Fruit fly (Drosophila melanogaster): ENCODE data around the gene CG3815.

CG3815 gene

DNA sequence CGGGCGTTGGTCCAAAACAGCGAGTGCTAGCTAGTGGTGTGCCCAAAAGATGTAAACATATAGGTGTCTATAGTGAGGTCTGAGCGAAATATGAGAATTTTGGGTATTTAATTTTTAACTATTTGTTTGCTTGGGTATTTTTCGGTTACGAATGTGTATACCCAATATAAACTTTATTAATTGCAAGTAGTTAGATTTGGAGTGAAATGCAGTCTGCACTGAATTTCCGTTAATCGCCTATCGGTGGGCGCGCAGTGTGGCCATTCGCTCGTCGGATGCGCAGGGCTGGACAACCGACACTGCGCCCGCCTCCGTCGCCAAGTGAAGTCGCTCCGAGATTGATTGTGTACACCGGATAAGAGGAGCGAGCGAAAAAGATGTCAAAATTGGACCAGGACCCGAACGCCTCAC lies at the start of gene CG3815, which contains the start of gene CG15891:
TSS of gene CG3815 (plus strand) at position 261 of the 411 bp plus-strand sequence.
TSS of gene CG15891 (minus strand) at position 217 of the 411 bp plus-strand sequence.
- TF ChIP-seq CG10348 (GFP tag; IDR thresholded peaks at IDR 0.05), result no peak
- TF ChIP-seq CG34367 (tag; optimal IDR thresholded peaks at IDR 0.05), result no peak
- no peak for TF ChIP-seq CG32121 (GFP tag; IDR thresholded peaks at IDR 0.05)
- TF ChIP-seq CG9948 (tag; optimal IDR thresholded peaks at IDR 0.05), result peak; percentile 14
- TF ChIP-seq Snoo (tag; optimal IDR thresholded peaks at IDR 0.05), result peak; percentile 57
- TF ChIP-seq CG15710 (tag; optimal IDR thresholded peaks at IDR 0.05), result peak; percentile 53
- TF ChIP-seq EcR (GFP tag; optimal IDR thresholded peaks at IDR 0.05), result no peak
- peak; percentile 19 for TF ChIP-seq CG17806 (tag; optimal IDR thresholded peaks at IDR 0.05)
- no peak for TF ChIP-seq rn (GFP tag; IDR thresholded peaks at IDR 0.05)
- TF ChIP-seq CG12605 (GFP tag; IDR thresholded peaks at IDR 0.05), result no peak
- TF ChIP-seq Ets98B (GFP tag; IDR thresholded peaks at IDR 0.05), result no peak
- TF ChIP-seq gl (tag; optimal IDR thresholded peaks at IDR 0.05), result no peak
- TF ChIP-seq Pif1B (GFP tag; optimal IDR thresholded peaks at IDR 0.05), result no peak
- TF ChIP-seq fd96Ca (GFP tag; IDR thresholded peaks at IDR 0.05), result peak; percentile 33; the same call in 1 of the 3 replicates

DNA sequence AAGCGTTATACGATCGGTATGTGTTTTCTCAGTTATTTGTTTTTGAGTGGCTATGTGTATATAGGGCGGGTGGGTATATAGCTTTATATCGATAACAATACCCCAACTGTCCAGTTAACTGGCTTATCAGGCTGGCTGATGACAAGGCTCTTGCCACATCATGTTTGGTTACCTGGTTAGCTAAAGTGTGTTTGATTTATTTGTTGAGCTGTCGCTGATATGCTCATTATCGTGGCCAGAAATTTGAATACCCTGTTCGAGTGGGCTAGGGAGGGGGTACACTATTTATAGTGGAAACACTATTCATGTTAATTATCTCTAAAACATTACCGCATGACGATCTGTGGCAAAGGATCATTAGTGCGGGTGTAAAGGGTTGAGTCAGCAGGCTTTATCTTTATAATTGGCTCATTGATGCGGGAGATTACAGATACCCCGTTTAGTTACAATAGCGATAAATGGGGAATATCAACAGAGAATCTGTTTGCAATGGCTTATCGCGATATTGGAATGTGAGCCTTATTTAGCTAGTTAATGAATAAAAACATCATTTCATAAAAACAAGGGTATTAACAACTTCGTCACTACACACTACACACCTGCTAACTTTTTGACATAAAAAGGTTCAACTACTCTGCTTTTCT lies 42.2 kb upstream of the CG3815 start:
- no peak for TF ChIP-seq CG15710 (tag; optimal IDR thresholded peaks at IDR 0.05)
- TF ChIP-seq CG12605 (GFP tag; IDR thresholded peaks at IDR 0.05), result no peak
- no peak for TF ChIP-seq Pif1B (GFP tag; optimal IDR thresholded peaks at IDR 0.05)
- no peak for TF ChIP-seq Snoo (tag; optimal IDR thresholded peaks at IDR 0.05)
- TF ChIP-seq gl (tag; optimal IDR thresholded peaks at IDR 0.05), result no peak
- no peak for TF ChIP-seq CG8159 (tag; optimal IDR thresholded peaks at IDR 0.05)
- no peak for TF ChIP-seq D1 (tag; optimal IDR thresholded peaks at IDR 0.05)
- TF ChIP-seq CG32121 (GFP tag; IDR thresholded peaks at IDR 0.05), result no peak
- no peak for TF ChIP-seq Ets98B (GFP tag; IDR thresholded peaks at IDR 0.05)
- TF ChIP-seq EcR (GFP tag; optimal IDR thresholded peaks at IDR 0.05), result no peak
- TF ChIP-seq CG10348 (GFP tag; IDR thresholded peaks at IDR 0.05), result no peak
- TF ChIP-seq CG17806 (tag; optimal IDR thresholded peaks at IDR 0.05), result no peak
- TF ChIP-seq CG13204 (GFP tag; optimal IDR thresholded peaks at IDR 0.05), result no peak
- no peak for TF ChIP-seq CG4496 (GFP tag; IDR thresholded peaks at IDR 0.05)
- TF ChIP-seq CG14655 (GFP tag; optimal IDR thresholded peaks at IDR 0.05), result no peak
- no peak for TF ChIP-seq CG34367 (tag; optimal IDR thresholded peaks at IDR 0.05)
- TF ChIP-seq Pif1A (GFP tag; optimal IDR thresholded peaks at IDR 0.05), result no peak
- TF ChIP-seq rn (GFP tag; IDR thresholded peaks at IDR 0.05), result no peak

dm6 chrX:6253701-6254100 lies 41.5 kb upstream of the CG3815 start:
- TF ChIP-seq D1 (tag; optimal IDR thresholded peaks at IDR 0.05), result no peak
- TF ChIP-seq CG10348 (GFP tag; IDR thresholded peaks at IDR 0.05), result no peak
- no peak for TF ChIP-seq Snoo (tag; optimal IDR thresholded peaks at IDR 0.05)
- TF ChIP-seq CG12605 (GFP tag; IDR thresholded peaks at IDR 0.05), result no peak
- TF ChIP-seq Ets98B (GFP tag; IDR thresholded peaks at IDR 0.05), result no peak
- TF ChIP-seq fd96Ca (GFP tag; IDR thresholded peaks at IDR 0.05), result no peak
- no peak for TF ChIP-seq Pif1B (GFP tag; optimal IDR thresholded peaks at IDR 0.05)
- TF ChIP-seq rn (GFP tag; IDR thresholded peaks at IDR 0.05), result no peak
- TF ChIP-seq CG9948 (tag; optimal IDR thresholded peaks at IDR 0.05), result no peak

dm6 chrX:6254617-6255349 lies 40.4 kb upstream of the CG3815 start:
- TF ChIP-seq CG13204 (GFP tag; optimal IDR thresholded peaks at IDR 0.05) (no peak), Pif1A (GFP tag; optimal IDR thresholded peaks at IDR 0.05) (no peak), CG32121 (GFP tag; IDR thresholded peaks at IDR 0.05) (no peak), CG17806 (tag; optimal IDR thresholded peaks at IDR 0.05) (no peak), CG10348 (GFP tag; IDR thresholded peaks at IDR 0.05) (no peak), CG14655 (GFP tag; optimal IDR thresholded peaks at IDR 0.05) (no peak), Snoo (tag; optimal IDR thresholded peaks at IDR 0.05) (no peak), CG4496 (GFP tag; IDR thresholded peaks at IDR 0.05) (0 out of 3 replicates have a peak, but pooled peaks have one; percentile 34), gl (tag; optimal IDR thresholded peaks at IDR 0.05) (no peak), fd96Ca (GFP tag; IDR thresholded peaks at IDR 0.05) (0 out of 3 replicates have a peak, but pooled peaks have one; percentile 29)

DNA sequence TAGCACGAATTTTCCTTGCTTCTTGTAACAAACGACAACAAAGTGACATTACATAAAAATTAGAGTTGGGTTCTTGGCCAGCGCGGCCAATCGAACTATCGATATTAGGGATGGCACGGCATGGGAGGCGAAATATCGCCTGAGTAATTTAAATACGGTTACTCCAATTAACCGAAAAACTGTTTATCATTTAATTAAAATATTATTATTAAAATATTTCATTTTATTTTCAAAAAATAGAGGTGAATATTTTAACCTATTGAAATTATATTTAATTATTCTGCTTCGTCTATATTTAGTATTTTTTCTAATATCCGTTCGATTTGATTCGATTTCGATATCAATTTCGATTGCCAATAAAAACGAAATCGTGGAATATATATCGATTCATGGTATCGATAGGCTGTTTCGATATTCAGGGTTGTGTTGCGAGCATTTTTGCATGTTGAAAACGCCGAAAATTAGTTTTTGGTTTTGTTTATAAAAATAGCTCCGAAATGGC lies 39.7 kb upstream of the CG3815 start, which contains the start of the genes Rbcn-3A and Spx:
TSS of gene Rbcn-3A (minus strand) at position 74 of the 502 bp plus-strand sequence.
TSS of gene Spx (plus strand) at position 409 of the 502 bp plus-strand sequence.
- TF ChIP-seq CG17806 (tag; optimal IDR thresholded peaks at IDR 0.05) (no peak), Pif1B (GFP tag; optimal IDR thresholded peaks at IDR 0.05) (peak; percentile 6), CG15710 (tag; optimal IDR thresholded peaks at IDR 0.05) (peak; percentile 11)

- TF ChIP-seq CG9948 (tag; optimal IDR thresholded peaks at IDR 0.05) (no peak), CG32121 (GFP tag; IDR thresholded peaks at IDR 0.05) (no peak), fd96Ca (GFP tag; IDR thresholded peaks at IDR 0.05) (no peak), CG4496 (GFP tag; IDR thresholded peaks at IDR 0.05) (no peak), CG12605 (GFP tag; IDR thresholded peaks at IDR 0.05) (no peak), CG15710 (tag; optimal IDR thresholded peaks at IDR 0.05) (no peak), Ets98B (GFP tag; IDR thresholded peaks at IDR 0.05) (no peak), gl (tag; optimal IDR thresholded peaks at IDR 0.05) (no peak), rn (GFP tag; IDR thresholded peaks at IDR 0.05) (no peak), Snoo (tag; optimal IDR thresholded peaks at IDR 0.05) (no peak), Pif1A (GFP tag; optimal IDR thresholded peaks at IDR 0.05) (no peak), Pif1B (GFP tag; optimal IDR thresholded peaks at IDR 0.05) (no peak), CG17806 (tag; optimal IDR thresholded peaks at IDR 0.05) (no peak), CG10348 (GFP tag; IDR thresholded peaks at IDR 0.05) (no peak), CG14655 (GFP tag; optimal IDR thresholded peaks at IDR 0.05) (no peak), D1 (tag; optimal IDR thresholded peaks at IDR 0.05) (no peak), CG34367 (tag; optimal IDR thresholded peaks at IDR 0.05) (no peak), EcR (GFP tag; optimal IDR thresholded peaks at IDR 0.05) (no peak), CG8159 (tag; optimal IDR thresholded peaks at IDR 0.05) (no peak), CG13204 (GFP tag; optimal IDR thresholded peaks at IDR 0.05) (no peak)
Observed at dm6 chrX:6259696-6260095, 35.5 kb upstream of the CG3815 start.
